Worm (Caenorhabditis elegans): ENCODE results near the gene arrd-10.

- TF ChIP-seq ces-1 (GFP tag; optimal IDR thresholded peaks at IDR 0.05) (no peak), snpc-4 (tag; optimal IDR thresholded peaks at IDR 0.05) (no peak), tlp-1 (tag; optimal IDR thresholded peaks at IDR 0.05) (no peak), alr-1 (tag; optimal IDR thresholded peaks at IDR 0.05; ENCODE audit: borderline replicate concordance) (no peak), mdl-1 (tag; optimal IDR thresholded peaks at IDR 0.05) (no peak), hlh-4 (tag; optimal IDR thresholded peaks at IDR 0.05) (no peak), ceh-63 (GFP tag; optimal IDR thresholded peaks at IDR 0.05) (no peak), zag-1 (tag; optimal IDR thresholded peaks at IDR 0.05) (no peak), ceh-82 (tag; optimal IDR thresholded peaks at IDR 0.05) (no peak), ceh-90 (tag; optimal IDR thresholded peaks at IDR 0.05) (no peak)
These were observed at the start of gene arrd-10 for ce11 chrII:12939801-12940200.
